Worm (Caenorhabditis elegans) whole organism, young adult: ENCODE results near the gene Y43F8B.23.

Source experiments
- F37B4.10 ChIP-seq: fragments of 200-800 bp; sonication (Bioruptor generic); IDR thresholded peaks from 2 replicates; pipeline ENCODE4 v1.3.6; 2022; ENCODE audit warnings: missing genetic modification characterization, missing compliant biosample characterization
- ZK185.1 ChIP-seq: sonication (generic microtip); optimal IDR thresholded peaks from 2 replicates; lab custom pipeline; 2016; ENCODE audit warnings: mild to moderate bottlenecking, missing genetic modification characterization, missing compliant biosample characterization; ENCODE audit not compliant: poor library complexity, severe bottlenecking
- ets-4 ChIP-seq: fragments of 200-800 bp; sonication (Bioruptor generic); optimal IDR thresholded peaks from 2 replicates; lab custom pipeline; 2018; ENCODE audit warnings: mild to moderate bottlenecking, missing genetic modification characterization, missing compliant biosample characterization
- nhr-120 ChIP-seq: fragments of 200-800 bp; sonication (Bioruptor generic); IDR thresholded peaks from 2 replicates; pipeline ENCODE4 v1.3.6; 2022; ENCODE audit warnings: missing genetic modification characterization, missing compliant biosample characterization
- zim-3 ChIP-seq: sonication (generic microtip); optimal IDR thresholded peaks from 2 replicates; lab custom pipeline; 2017; ENCODE audit warnings: mild to moderate bottlenecking, missing genetic modification characterization, moderate library complexity, missing compliant biosample characterization

DNA sequence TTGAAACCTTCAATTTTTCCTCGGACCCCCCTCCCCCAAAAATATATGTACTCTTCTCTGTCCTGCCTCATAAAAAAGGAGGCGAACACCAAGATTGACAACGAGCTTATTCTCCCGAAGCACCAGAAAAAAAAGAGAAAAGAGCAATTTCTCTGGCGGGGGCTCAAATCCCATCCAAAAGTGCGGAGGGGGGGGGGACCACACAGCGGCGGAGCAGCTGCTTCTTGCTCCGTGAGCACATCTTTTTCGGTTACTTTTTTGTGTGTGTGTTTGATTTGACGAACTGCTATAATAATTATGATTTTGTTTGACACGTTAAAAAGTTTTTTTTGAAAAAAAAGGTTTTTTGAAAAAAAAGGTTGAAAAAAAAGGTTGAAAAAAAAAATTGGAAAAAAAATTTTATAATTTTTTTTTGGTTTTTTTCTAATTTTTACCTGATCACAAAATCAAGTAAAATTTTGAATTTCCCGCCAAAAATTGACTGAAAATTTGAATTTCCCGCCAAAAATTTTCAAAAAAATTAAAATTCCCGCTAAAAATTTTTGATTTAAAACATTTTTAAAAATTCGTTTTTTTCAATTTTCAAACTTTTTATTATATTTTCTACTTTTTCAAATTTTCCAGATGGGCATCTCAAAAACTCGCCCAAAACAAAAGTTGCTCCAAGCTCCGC, 6.5 kb upstream of the Y43F8B.23 start, which contains the start of gene Y43F8B.10:
- TF ChIP-seq nhr-120 (GFP tag; lab: Robert Waterston, UW) (no peak), zim-3 (tag; lab: Kevin White, UChicago) (no peak), ZK185.1 (no peak), ets-4 (no peak), F37B4.10 (GFP tag; lab: Robert Waterston, UW) (no peak)
